Worm (Caenorhabditis elegans): Measurements from ENCODE around the gene gsp-1.

Gene gsp-1

ce11 chrV:10675978-10676377 lies 6.2 kb upstream of the gsp-1 start:
- TF ChIP-seq R02D3.7 (tag; optimal IDR thresholded peaks at IDR 0.05) (no peak), lin-39 (tag; optimal IDR thresholded peaks at IDR 0.05) (no peak), ceh-82 (tag; optimal IDR thresholded peaks at IDR 0.05) (no peak), blmp-1 (tag; optimal IDR thresholded peaks at IDR 0.05; ENCODE audit: insufficient read depth) (no peak), sma-3 (GFP tag; optimal IDR thresholded peaks at IDR 0.05) (no peak), snpc-4 (tag; optimal IDR thresholded peaks at IDR 0.05) (no peak), ztf-4 (tag; optimal IDR thresholded peaks at IDR 0.05) (no peak), sma-9 (GFP tag; optimal IDR thresholded peaks at IDR 0.05) (no peak), sma-9 (tag; optimal IDR thresholded peaks at IDR 0.05) (no peak), nhr-25 (tag; optimal IDR thresholded peaks at IDR 0.05) (no peak), nhr-12 (tag; optimal IDR thresholded peaks at IDR 0.05) (no peak), unc-39 (tag; optimal IDR thresholded peaks at IDR 0.05) (no peak), lin-11 (tag; optimal IDR thresholded peaks at IDR 0.05) (no peak), F13H6.1 (tag; optimal IDR thresholded peaks at IDR 0.05) (no peak), mdl-1 (tag; optimal IDR thresholded peaks at IDR 0.05) (no peak), egl-27 (tag; optimal IDR thresholded peaks at IDR 0.05) (no peak), nhr-129 (tag; optimal IDR thresholded peaks at IDR 0.05) (no peak), gmeb-1 (tag; optimal IDR thresholded peaks at IDR 0.05) (no peak), nhr-10 (tag; optimal IDR thresholded peaks at IDR 0.05) (no peak), elt-3 (tag; optimal IDR thresholded peaks at IDR 0.05) (no peak), nhr-11 (tag; optimal IDR thresholded peaks at IDR 0.05) (no peak)

ce11 chrV:10677459-10677858 lies 4.8 kb upstream of the gsp-1 start:
- TF ChIP-seq alr-1 (tag; optimal IDR thresholded peaks at IDR 0.05), result no peak
- TF ChIP-seq nhr-10 (tag; optimal IDR thresholded peaks at IDR 0.05), result no peak
- peak; percentile 60 for TF ChIP-seq Y55F3AM.14 (GFP tag; optimal IDR thresholded peaks at IDR 0.05)
- no peak for TF ChIP-seq aly-2 (tag; optimal IDR thresholded peaks at IDR 0.05)
- TF ChIP-seq nhr-129 (tag; optimal IDR thresholded peaks at IDR 0.05), result peak; percentile 73
- no peak for TF ChIP-seq blmp-1 (tag; optimal IDR thresholded peaks at IDR 0.05; ENCODE audit: insufficient read depth)
- no peak for TF ChIP-seq egl-27 (tag; optimal IDR thresholded peaks at IDR 0.05)
- TF ChIP-seq nhr-237 (tag; optimal IDR thresholded peaks at IDR 0.05), result no peak
- no peak for TF ChIP-seq ZK546.5 (tag; optimal IDR thresholded peaks at IDR 0.05)
- TF ChIP-seq sma-3 (GFP tag; optimal IDR thresholded peaks at IDR 0.05), result no peak
- no peak for TF ChIP-seq sma-9 (GFP tag; optimal IDR thresholded peaks at IDR 0.05)
- no peak for TF ChIP-seq sma-9 (tag; optimal IDR thresholded peaks at IDR 0.05)
- no peak for TF ChIP-seq ama-1 (optimal IDR thresholded peaks at IDR 0.05)
- peak in 1 of 2 experiments; percentile 41 for TF ChIP-seq mdl-1 (tag; optimal IDR thresholded peaks at IDR 0.05)
- no peak for TF ChIP-seq fos-1 (tag; optimal IDR thresholded peaks at IDR 0.05)
- TF ChIP-seq nhr-25 (tag; optimal IDR thresholded peaks at IDR 0.05), result no peak
- no peak for TF ChIP-seq snpc-4 (tag; optimal IDR thresholded peaks at IDR 0.05)
- no peak for TF ChIP-seq R02D3.7 (tag; optimal IDR thresholded peaks at IDR 0.05)
- no peak for TF ChIP-seq gmeb-1 (tag; optimal IDR thresholded peaks at IDR 0.05)
- no peak for TF ChIP-seq nhr-21 (tag; optimal IDR thresholded peaks at IDR 0.05)
- no peak for TF ChIP-seq ztf-4 (tag; optimal IDR thresholded peaks at IDR 0.05)
- no peak for TF ChIP-seq nhr-77 (tag; optimal IDR thresholded peaks at IDR 0.05)
- no peak for TF ChIP-seq ztf-1 (GFP tag; conservative IDR thresholded peaks at IDR 0.05)
- TF ChIP-seq nhr-12 (tag; optimal IDR thresholded peaks at IDR 0.05), result no peak
- TF ChIP-seq mbf-1 (tag; optimal IDR thresholded peaks at IDR 0.05), result no peak
- TF ChIP-seq lin-13 (GFP tag; optimal IDR thresholded peaks at IDR 0.05), result no peak
- TF ChIP-seq sem-4 (tag; optimal IDR thresholded peaks at IDR 0.05), result no peak
- TF ChIP-seq mab-5 (tag; optimal IDR thresholded peaks at IDR 0.05), result no peak
- TF ChIP-seq unc-62 (GFP tag; optimal IDR thresholded peaks at IDR 0.05), result no peak
- TF ChIP-seq lsy-2 (tag; optimal IDR thresholded peaks at IDR 0.05), result peak in 1 of 2 experiments; percentile 52
- TF ChIP-seq ceh-16 (tag; optimal IDR thresholded peaks at IDR 0.05), result no peak
- no peak for TF ChIP-seq nhr-11 (tag; optimal IDR thresholded peaks at IDR 0.05)
- no peak for TF ChIP-seq dmd-4 (tag; optimal IDR thresholded peaks at IDR 0.05)
- no peak for TF ChIP-seq nhr-6 (tag; optimal IDR thresholded peaks at IDR 0.05)
- TF ChIP-seq nhr-23 (tag; optimal IDR thresholded peaks at IDR 0.05), result no peak
- TF ChIP-seq unc-55 (GFP tag; optimal IDR thresholded peaks at IDR 0.05), result peak; percentile 66
- TF ChIP-seq lin-11 (tag; optimal IDR thresholded peaks at IDR 0.05), result peak; percentile 15
- peak; percentile 64 for TF ChIP-seq F13H6.1 (tag; optimal IDR thresholded peaks at IDR 0.05)
- TF ChIP-seq skn-1 (tag; optimal IDR thresholded peaks at IDR 0.05), result no peak
- peak; percentile 81 for TF ChIP-seq C34F6.9 (tag; optimal IDR thresholded peaks at IDR 0.05)
- no peak for TF ChIP-seq peb-1 (tag; optimal IDR thresholded peaks at IDR 0.05)
- TF ChIP-seq zag-1 (tag; optimal IDR thresholded peaks at IDR 0.05), result peak; percentile 70
- no peak for TF ChIP-seq ztf-11 (tag; optimal IDR thresholded peaks at IDR 0.05)
- TF ChIP-seq unc-39 (tag; optimal IDR thresholded peaks at IDR 0.05), result no peak
- TF ChIP-seq elt-3 (tag; optimal IDR thresholded peaks at IDR 0.05), result no peak
- TF ChIP-seq elt-1 (tag; optimal IDR thresholded peaks at IDR 0.05), result no peak
- TF ChIP-seq ceh-82 (tag; optimal IDR thresholded peaks at IDR 0.05), result no peak
- peak; percentile 13 for TF ChIP-seq crh-2 (tag; optimal IDR thresholded peaks at IDR 0.05)
- no peak for TF ChIP-seq lin-39 (tag; optimal IDR thresholded peaks at IDR 0.05)

Data from whole organism, L2 larva.